Worm (Caenorhabditis elegans) whole organism, late embryonic: ENCODE data around the gene F57F5.3.
A peak's percentile ranks its signal among the peaks of the same experiment; 100 is the strongest.

ENCODE experiments used
- C08G9.2 ChIP-seq: sonication (generic microtip); optimal IDR thresholded peaks from 2 replicates; lab custom pipeline; 2016; ENCODE audit warnings: mild to moderate bottlenecking, missing genetic modification characterization, moderate library complexity, missing compliant biosample characterization
- C38D4.7 ChIP-seq: fragments of 200-800 bp; sonication (Bioruptor generic); optimal IDR thresholded peaks from 2 replicates; lab custom pipeline; 2018; ENCODE audit warnings: mild to moderate bottlenecking, missing genetic modification characterization, moderate library complexity, missing compliant biosample characterization
- F13H6.1 ChIP-seq: sonication (generic microtip); optimal IDR thresholded peaks from 2 replicates; lab custom pipeline; 2016; ENCODE audit warnings: missing genetic modification characterization, missing compliant biosample characterization
- K02D7.2 ChIP-seq: sonication (generic microtip); optimal IDR thresholded peaks from 2 replicates; lab custom pipeline; 2017; ENCODE audit warnings: mild to moderate bottlenecking, missing genetic modification characterization, missing compliant biosample characterization
- K09A11.1 ChIP-seq: sonication (generic microtip); optimal IDR thresholded peaks from 2 replicates; lab custom pipeline; 2017; ENCODE audit warnings: antibody characterized with exemption, mild to moderate bottlenecking, missing genetic modification characterization, missing compliant biosample characterization; ENCODE audit not compliant: insufficient read depth
- ahr-1 ChIP-seq: sonication (generic microtip); optimal IDR thresholded peaks from 2 replicates; lab custom pipeline; 2016; ENCODE audit warnings: missing genetic modification characterization, missing compliant biosample characterization
- ceh-14 ChIP-seq: sonication (generic microtip); optimal IDR thresholded peaks from 2 replicates; lab custom pipeline; 2016; ENCODE audit warnings: missing genotype, missing genetic modification characterization, missing compliant biosample characterization
- ceh-18 ChIP-seq: sonication (generic microtip); optimal IDR thresholded peaks from 2 replicates; lab custom pipeline; 2016; ENCODE audit warnings: missing genetic modification characterization, missing compliant biosample characterization
- ceh-2 ChIP-seq: sonication (generic microtip); optimal IDR thresholded peaks from 2 replicates; lab custom pipeline; 2016; ENCODE audit warnings: missing genotype, missing genetic modification characterization, missing compliant biosample characterization
- ceh-22 ChIP-seq: sonication (generic microtip); optimal IDR thresholded peaks from 2 replicates; lab custom pipeline; 2017; ENCODE audit warnings: missing biosample characterization, missing genetic modification characterization
- ceh-31 ChIP-seq: sonication (generic microtip); optimal IDR thresholded peaks from 2 replicates; lab custom pipeline; 2016; ENCODE audit warnings: missing genetic modification characterization, missing compliant biosample characterization
- ceh-34 ChIP-seq: sonication (generic microtip); optimal IDR thresholded peaks from 2 replicates; lab custom pipeline; 2016; ENCODE audit warnings: mild to moderate bottlenecking, missing genetic modification characterization, missing compliant biosample characterization
- ceh-6 ChIP-seq: fragments of 200-800 bp; sonication (Bioruptor generic); optimal IDR thresholded peaks from 2 replicates; lab custom pipeline; 2018; ENCODE audit warnings: mild to moderate bottlenecking, missing genetic modification characterization, missing compliant biosample characterization
- dmd-4 ChIP-seq: sonication (generic microtip); optimal IDR thresholded peaks from 2 replicates; lab custom pipeline; 2016; ENCODE audit warnings: borderline replicate concordance, missing genetic modification characterization, missing compliant biosample characterization
- ets-4 ChIP-seq: sonication (generic microtip); optimal IDR thresholded peaks from 2 replicates; lab custom pipeline; 2016; ENCODE audit warnings: missing genetic modification characterization, missing compliant biosample characterization
- eyg-1 ChIP-seq: sonication (generic microtip); optimal IDR thresholded peaks from 2 replicates; lab custom pipeline; 2016; ENCODE audit warnings: missing genotype, missing genetic modification characterization, missing compliant biosample characterization
- fkh-10 ChIP-seq: fragments of 150-350 bp; optimal IDR thresholded peaks from 2 replicates; lab custom pipeline; 2014; ENCODE audit warnings: missing biosample characterization, missing genetic modification reagents, missing genetic modification characterization
- fkh-6 ChIP-seq: sonication (generic microtip); optimal IDR thresholded peaks from 2 replicates; lab custom pipeline; 2016; ENCODE audit warnings: missing genetic modification characterization, missing compliant biosample characterization
- gmeb-2 ChIP-seq: sonication (generic microtip); optimal IDR thresholded peaks from 2 replicates; lab custom pipeline; 2016; ENCODE audit warnings: missing genetic modification characterization, inconsistent platforms, missing compliant biosample characterization
- hlh-15 ChIP-seq: sonication (generic microtip); optimal IDR thresholded peaks from 2 replicates; lab custom pipeline; 2016; ENCODE audit warnings: missing genetic modification characterization, missing compliant biosample characterization
- hlh-6 ChIP-seq: sonication (generic microtip); optimal IDR thresholded peaks from 2 replicates; lab custom pipeline; 2016; ENCODE audit warnings: missing genotype, missing genetic modification characterization, missing compliant biosample characterization
- lin-11 ChIP-seq: fragments of 200-800 bp; sonication (Bioruptor generic); optimal IDR thresholded peaks from 2 replicates; lab custom pipeline; 2018; ENCODE audit warnings: mild to moderate bottlenecking, missing genetic modification characterization, missing compliant biosample characterization
- nfya-1 ChIP-seq: sonication (generic microtip); optimal IDR thresholded peaks from 2 replicates; lab custom pipeline; 2017; ENCODE audit warnings: missing genetic modification characterization, mild to moderate bottlenecking, missing compliant biosample characterization, antibody characterized with exemption, moderate library complexity
- nhr-11 ChIP-seq: fragments of 150-350 bp; optimal IDR thresholded peaks from 2 replicates; lab custom pipeline; 2014; ENCODE audit warnings: missing biosample characterization, missing genetic modification characterization
- nhr-232 ChIP-seq: sonication (generic microtip); optimal IDR thresholded peaks from 2 replicates; lab custom pipeline; 2016; ENCODE audit warnings: missing genetic modification characterization, missing compliant biosample characterization
- pat-9 ChIP-seq: fragments of 200-800 bp; sonication (Bioruptor generic); optimal IDR thresholded peaks from 2 replicates; lab custom pipeline; 2018; ENCODE audit warnings: mild to moderate bottlenecking, missing genetic modification characterization, moderate library complexity, missing compliant biosample characterization
- pros-1 ChIP-seq: fragments of 150-350 bp; optimal IDR thresholded peaks from 2 replicates; lab custom pipeline; 2014; ENCODE audit warnings: missing biosample characterization, missing genetic modification reagents, missing genetic modification characterization
- ref-2 ChIP-seq: sonication (generic microtip); optimal IDR thresholded peaks from 2 replicates; lab custom pipeline; 2016; ENCODE audit warnings: missing genetic modification characterization, missing compliant biosample characterization
- rnt-1 ChIP-seq: sonication (generic microtip); optimal IDR thresholded peaks from 2 replicates; lab custom pipeline; 2016; ENCODE audit warnings: missing genetic modification characterization, missing compliant biosample characterization
- sdc-2 ChIP-seq: sonication (generic microtip); optimal IDR thresholded peaks from 2 replicates; lab custom pipeline; 2016; ENCODE audit warnings: missing genotype, missing genetic modification characterization, missing compliant biosample characterization
- sox-2 ChIP-seq: fragments of 200-800 bp; sonication (Bioruptor generic); IDR thresholded peaks from 2 replicates; pipeline ENCODE4 v1.3.6; 2022; ENCODE audit warnings: missing genetic modification reagents, missing genetic modification characterization, missing compliant biosample characterization
- syd-9 ChIP-seq: sonication (generic microtip); optimal IDR thresholded peaks from 2 replicates; lab custom pipeline; 2016; ENCODE audit warnings: mild to moderate bottlenecking, missing genetic modification characterization, moderate library complexity, missing compliant biosample characterization
- tbx-2 ChIP-seq: sonication (generic microtip); optimal IDR thresholded peaks from 2 replicates; lab custom pipeline; 2016; ENCODE audit warnings: missing genetic modification characterization, missing compliant biosample characterization
- tbx-7 ChIP-seq: sonication (generic microtip); optimal IDR thresholded peaks from 2 replicates; lab custom pipeline; 2016; ENCODE audit warnings: missing genotype, missing genetic modification characterization, missing compliant biosample characterization
- ttx-3 ChIP-seq: sonication (generic microtip); optimal IDR thresholded peaks from 2 replicates; lab custom pipeline; 2016; ENCODE audit warnings: missing genetic modification reagents, missing genetic modification characterization, missing compliant biosample characterization
- unc-42 ChIP-seq: sonication (generic microtip); optimal IDR thresholded peaks from 2 replicates; lab custom pipeline; 2016; ENCODE audit warnings: missing genotype, missing genetic modification characterization, missing compliant biosample characterization
- unc-55 ChIP-seq: sonication (generic microtip); optimal IDR thresholded peaks from 2 replicates; lab custom pipeline; 2017; ENCODE audit warnings: missing biosample characterization, missing genetic modification reagents, missing genetic modification characterization
- unc-86 ChIP-seq: sonication (generic microtip); optimal IDR thresholded peaks from 2 replicates; lab custom pipeline; 2016; ENCODE audit warnings: missing genetic modification characterization, missing compliant biosample characterization
- zip-5 ChIP-seq: sonication (generic microtip); optimal IDR thresholded peaks from 2 replicates; lab custom pipeline; 2016; ENCODE audit warnings: missing genetic modification characterization, missing compliant biosample characterization

The F57F5.3 gene

DNA sequence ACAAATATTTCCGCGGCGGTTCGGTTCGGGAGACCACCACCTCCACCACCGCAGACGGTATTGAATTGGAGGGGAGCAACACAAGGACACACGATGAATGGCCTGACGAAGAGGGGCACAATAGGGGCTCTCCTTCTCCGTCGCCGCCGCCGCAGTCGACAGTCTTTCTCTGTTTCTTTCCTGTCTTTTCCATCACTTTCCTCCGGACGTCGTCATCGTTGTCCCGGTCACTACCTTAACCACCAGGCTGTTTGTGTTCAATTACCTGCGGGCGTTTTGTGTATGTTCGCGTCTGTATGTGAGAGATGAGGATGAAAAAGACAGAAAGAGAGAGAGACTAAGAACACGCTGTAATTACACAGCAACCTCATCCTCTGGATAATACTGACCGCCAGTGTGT, 33.4 kb upstream of the F57F5.3 start:
- TF ChIP-seq dmd-4 (tag; lab: Kevin White, UChicago): peak; percentile 2
- TF ChIP-seq pros-1 (tag; lab: Kevin White, UChicago): peak; percentile 3
- TF ChIP-seq ref-2 (tag; lab: Kevin White, UChicago): peak; percentile 35
- no peak for TF ChIP-seq nfya-1 (tag; lab: Kevin White, UChicago)
- no peak for TF ChIP-seq ceh-14 (tag; lab: Kevin White, UChicago)
- peak; percentile 38 for TF ChIP-seq ceh-31 (tag; lab: Kevin White, UChicago)
- peak; percentile 38 for TF ChIP-seq sox-2 (GFP tag; lab: Robert Waterston, UW)
- no peak for TF ChIP-seq tbx-7 (tag; lab: Kevin White, UChicago)
- no peak for TF ChIP-seq hlh-15
- peak; percentile 12 for TF ChIP-seq ceh-2 (tag; lab: Kevin White, UChicago)
- TF ChIP-seq K09A11.1 (tag; lab: Kevin White, UChicago): no peak
- no peak for TF ChIP-seq gmeb-2 (tag; lab: Kevin White, UChicago)
- peak; percentile 23 for TF ChIP-seq ceh-34 (tag; lab: Kevin White, UChicago)
- TF ChIP-seq unc-86 (tag; lab: Kevin White, UChicago): no peak
- no peak for TF ChIP-seq syd-9 (tag; lab: Kevin White, UChicago)

DNA sequence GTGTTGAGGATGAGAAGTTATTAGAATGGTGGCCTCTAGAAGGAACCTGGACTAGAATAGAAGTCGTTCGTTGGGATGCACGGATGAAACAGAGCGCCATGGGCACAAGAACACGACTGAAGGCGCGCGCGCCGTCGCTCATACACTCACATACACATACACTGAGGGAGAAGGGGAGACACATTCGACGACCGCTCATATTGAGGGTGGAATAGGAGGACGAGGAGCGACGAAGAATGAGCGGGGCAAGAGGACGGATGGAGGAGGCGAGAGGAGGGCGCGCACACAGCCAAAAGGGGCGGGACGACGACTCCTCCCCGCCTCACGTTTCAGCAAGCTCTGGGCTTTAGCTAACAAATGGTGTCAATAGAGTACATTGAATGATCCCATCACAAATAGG, 32.4 kb upstream of the F57F5.3 start:
- TF ChIP-seq ceh-2 (tag; lab: Kevin White, UChicago): peak; percentile 42
- peak; percentile 10 for TF ChIP-seq ceh-18 (tag; lab: Kevin White, UChicago)
- TF ChIP-seq F13H6.1 (tag; lab: Kevin White, UChicago): peak; percentile 33
- TF ChIP-seq tbx-2 (tag; lab: Kevin White, UChicago): peak; percentile 65
- peak; percentile 44 for TF ChIP-seq ceh-31 (tag; lab: Kevin White, UChicago)
- peak; percentile 26 for TF ChIP-seq hlh-6 (tag; lab: Kevin White, UChicago)
- no peak for TF ChIP-seq lin-11 (tag; lab: Kevin White, UChicago)
- no peak for TF ChIP-seq ceh-6 (GFP tag; lab: Kevin White, UChicago)
- TF ChIP-seq C08G9.2: peak; percentile 34
- peak; percentile 25 for TF ChIP-seq ref-2 (tag; lab: Kevin White, UChicago)
- peak; percentile 51 for TF ChIP-seq syd-9 (tag; lab: Kevin White, UChicago)
- peak; percentile 37 for TF ChIP-seq ceh-34 (tag; lab: Kevin White, UChicago)
- peak; percentile 46 for TF ChIP-seq pros-1 (tag; lab: Kevin White, UChicago)
- TF ChIP-seq sdc-2: peak; percentile 56
- TF ChIP-seq nhr-11 (tag; lab: Kevin White, UChicago): no peak

DNA sequence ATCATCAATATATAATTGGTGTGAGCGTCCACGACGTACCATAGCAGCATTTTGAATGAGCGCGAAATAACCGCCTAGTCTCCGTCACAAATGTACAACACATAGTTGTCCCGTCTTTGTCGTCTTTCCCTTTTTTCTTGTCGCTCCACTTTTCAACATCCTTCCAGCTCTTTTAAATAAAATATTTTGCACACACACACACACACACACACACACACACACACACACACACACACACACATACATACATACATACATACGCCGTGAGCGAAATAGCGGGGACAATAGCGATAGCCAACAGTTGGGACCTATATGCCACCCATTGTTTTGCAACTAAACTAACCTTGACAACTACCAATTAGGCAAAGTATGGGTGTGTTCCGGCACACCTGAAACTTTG, 31.9 kb upstream of the F57F5.3 start:
- TF ChIP-seq pat-9 (tag; lab: Kevin White, UChicago) (no peak), sox-2 (GFP tag; lab: Robert Waterston, UW) (peak; percentile 4; the same call in 1 of the 2 replicates), fkh-6 (tag; lab: Kevin White, UChicago) (no peak)

DNA sequence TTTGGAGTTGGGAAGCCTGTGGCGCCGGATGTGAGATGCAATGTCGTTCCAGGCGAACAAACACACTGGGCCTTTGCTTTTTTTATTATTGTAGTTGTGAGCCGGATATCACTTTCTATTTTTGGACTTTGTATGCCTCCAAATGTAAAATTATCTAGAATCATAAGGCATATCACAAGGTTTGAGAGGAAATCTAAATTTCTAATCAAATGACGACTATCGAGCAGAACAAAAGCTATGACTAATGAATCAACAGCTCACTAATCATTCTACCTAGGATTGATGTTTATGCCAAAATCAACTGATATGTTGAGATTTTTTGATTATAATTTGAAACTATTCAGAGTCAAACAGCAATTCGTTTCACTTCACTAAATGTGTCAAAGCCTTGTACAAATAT, 31.5 kb upstream of the F57F5.3 start:
- TF ChIP-seq rnt-1 (tag; lab: Kevin White, UChicago) (no peak), fkh-10 (GFP tag; lab: Kevin White, UChicago) (no peak), ceh-22 (tag; lab: Kevin White, UChicago) (no peak), gmeb-2 (tag; lab: Kevin White, UChicago) (no peak), unc-55 (GFP tag; lab: Kevin White, UChicago) (no peak), ceh-14 (tag; lab: Kevin White, UChicago) (no peak), C38D4.7 (GFP tag; lab: Kevin White, UChicago) (no peak), syd-9 (tag; lab: Kevin White, UChicago) (no peak), eyg-1 (tag; lab: Kevin White, UChicago) (no peak), lin-11 (tag; lab: Kevin White, UChicago) (no peak), nhr-232 (no peak), ttx-3 (no peak), nfya-1 (tag; lab: Kevin White, UChicago) (no peak), ets-4 (tag; lab: Kevin White, UChicago) (no peak), zip-5 (tag; lab: Kevin White, UChicago) (no peak), tbx-2 (tag; lab: Kevin White, UChicago) (no peak), K02D7.2 (tag; lab: Kevin White, UChicago) (no peak), ceh-2 (tag; lab: Kevin White, UChicago) (no peak), unc-42 (tag; lab: Kevin White, UChicago) (no peak), ahr-1 (tag; lab: Kevin White, UChicago) (no peak)
